Fruit fly (Drosophila melanogaster) whole organism, prepupa: ENCODE data around the gene Ptpmeg2.

Experiments
- Blimp-1 ChIP-seq: fragments of 200-800 bp; sonication (Bioruptor generic); optimal IDR thresholded peaks from 3 replicates; lab custom pipeline; 2017; ENCODE audit warnings: missing biosample characterization, missing genetic modification characterization, mild to moderate bottlenecking, moderate library complexity, missing genetic modification reagents
- CG10631 ChIP-seq: fragments of 200-800 bp; sonication (Bioruptor generic); optimal IDR thresholded peaks from 2 replicates; lab custom pipeline; 2016; ENCODE audit warnings: missing biosample characterization, missing genetic modification characterization
- CG10669 ChIP-seq: fragments of 200-800 bp; sonication (Bioruptor generic); optimal IDR thresholded peaks from 3 replicates; lab custom pipeline; 2018; ENCODE audit warnings: missing biosample characterization, mild to moderate bottlenecking, missing genetic modification characterization, moderate library complexity
- CG11294 ChIP-seq: fragments of 200-800 bp; sonication (Bioruptor generic); IDR thresholded peaks from 2 replicates; pipeline ENCODE4 v1.3.6; 2022; ENCODE audit warnings: missing biosample characterization, missing genetic modification characterization
- CG11762 ChIP-seq: fragments of 200-800 bp; sonication (Bioruptor generic); optimal IDR thresholded peaks from 3 replicates; lab custom pipeline; 2016; ENCODE audit warnings: missing biosample characterization, missing genetic modification characterization; ENCODE audit not compliant: insufficient read depth
- CG11902 ChIP-seq: fragments of 200-800 bp; sonication (Bioruptor generic); optimal IDR thresholded peaks from 3 replicates; lab custom pipeline; 2016; ENCODE audit warnings: missing biosample characterization, missing genetic modification characterization
- CG15336 ChIP-seq: fragments of 200-800 bp; sonication (Bioruptor generic); IDR thresholded peaks from 2 replicates; pipeline ENCODE4 v1.3.6; 2022; ENCODE audit warnings: missing biosample characterization, missing genetic modification characterization
- CG1621 ChIP-seq: fragments of 200-800 bp; sonication (Bioruptor generic); optimal IDR thresholded peaks from 3 replicates; lab custom pipeline; 2018; ENCODE audit warnings: missing biosample characterization, mild to moderate bottlenecking, missing genetic modification characterization
- CG16779 ChIP-seq: fragments of 200-800 bp; sonication (Bioruptor generic); optimal IDR thresholded peaks from 3 replicates; lab custom pipeline; 2017; ENCODE audit warnings: missing biosample characterization, mild to moderate bottlenecking, missing genetic modification characterization
- CG3032 ChIP-seq: fragments of 200-800 bp; optimal IDR thresholded peaks from 2 replicates; lab custom pipeline; 2019; ENCODE audit warnings: missing biosample characterization, mild to moderate bottlenecking, missing genetic modification characterization, moderate library complexity
- CG31627 ChIP-seq: fragments of 200-800 bp; sonication (Bioruptor generic); optimal IDR thresholded peaks from 3 replicates; lab custom pipeline; 2016; ENCODE audit warnings: missing biosample characterization, missing genetic modification characterization
- CG32006 ChIP-seq: fragments of 200-800 bp; sonication (Bioruptor generic); optimal IDR thresholded peaks from 3 replicates; lab custom pipeline; 2017; ENCODE audit warnings: missing biosample characterization, mild to moderate bottlenecking, missing genetic modification characterization
- CG3919 ChIP-seq: fragments of 200-800 bp; sonication (Bioruptor generic); optimal IDR thresholded peaks from 3 replicates; lab custom pipeline; 2016; ENCODE audit warnings: missing biosample characterization, missing genetic modification characterization
- CG4318 ChIP-seq: fragments of 200-800 bp; sonication (Bioruptor generic); optimal IDR thresholded peaks from 3 replicates; lab custom pipeline; 2017; ENCODE audit warnings: missing biosample characterization, mild to moderate bottlenecking, missing genetic modification characterization
- CG6163 ChIP-seq: fragments of 200-800 bp; sonication (Bioruptor generic); IDR thresholded peaks from 3 replicates; pipeline ENCODE4 v1.3.6; 2022; ENCODE audit warnings: missing biosample characterization, missing genetic modification characterization
- CG6276 ChIP-seq: fragments of 200-800 bp; sonication (Bioruptor generic); optimal IDR thresholded peaks from 2 replicates; lab custom pipeline; 2017; ENCODE audit warnings: missing biosample characterization, mild to moderate bottlenecking, missing genetic modification characterization
- CG6792 ChIP-seq: fragments of 200-800 bp; sonication (Bioruptor generic); optimal IDR thresholded peaks from 3 replicates; lab custom pipeline; 2016; ENCODE audit warnings: missing biosample characterization, missing genetic modification characterization
- CG6808 ChIP-seq: fragments of 200-800 bp; sonication (Bioruptor generic); optimal IDR thresholded peaks from 3 replicates; lab custom pipeline; 2017; ENCODE audit warnings: missing biosample characterization, missing genetic modification characterization, mild to moderate bottlenecking, moderate library complexity, missing genetic modification reagents
- CG7368 ChIP-seq: fragments of 200-800 bp; sonication (Bioruptor generic); optimal IDR thresholded peaks from 3 replicates; lab custom pipeline; 2016; ENCODE audit warnings: missing biosample characterization, missing genetic modification characterization
- CG8119 ChIP-seq: fragments of 200-800 bp; sonication (Bioruptor generic); IDR thresholded peaks from 3 replicates; pipeline ENCODE4 v1.3.6; 2022; ENCODE audit warnings: missing biosample characterization, missing genetic modification characterization
- CG8319 ChIP-seq: fragments of 200-800 bp; sonication (Bioruptor generic); optimal IDR thresholded peaks from 3 replicates; lab custom pipeline; 2016; ENCODE audit warnings: missing biosample characterization, missing genetic modification characterization
- CG8632 ChIP-seq: fragments of 200-800 bp; sonication (Bioruptor generic); optimal IDR thresholded peaks from 3 replicates; lab custom pipeline; 2016; ENCODE audit warnings: missing biosample characterization, missing genetic modification characterization
- CG9139 ChIP-seq: fragments of 200-800 bp; sonication (Bioruptor generic); optimal IDR thresholded peaks from 3 replicates; lab custom pipeline; 2017; ENCODE audit warnings: missing biosample characterization, mild to moderate bottlenecking, missing genetic modification characterization
- Eip75B ChIP-seq: fragments of 200-800 bp; sonication (Bioruptor generic); optimal IDR thresholded peaks from 3 replicates; lab custom pipeline; 2016; ENCODE audit warnings: missing biosample characterization, missing genetic modification characterization
- Eip78C ChIP-seq: fragments of 200-800 bp; sonication (Bioruptor generic); peaks from one replicate; lab custom pipeline; 2016; ENCODE audit warnings: missing biosample characterization, missing genetic modification characterization
- Eip93F ChIP-seq: fragments of 200-800 bp; sonication (Bioruptor generic); optimal IDR thresholded peaks from 2 replicates; lab custom pipeline; 2016; ENCODE audit warnings: missing biosample characterization, mild to moderate bottlenecking, missing genetic modification characterization
- Ets21C ChIP-seq: fragments of 200-800 bp; sonication (Bioruptor generic); optimal IDR thresholded peaks from 3 replicates; lab custom pipeline; 2016; ENCODE audit warnings: missing biosample characterization, missing genetic modification characterization
- Gug ChIP-seq: fragments of 200-800 bp; sonication (Bioruptor generic); IDR thresholded peaks from 2 replicates; pipeline ENCODE4 v1.3.6; 2022; ENCODE audit warnings: missing biosample characterization, missing genetic modification characterization
- Hr38 ChIP-seq: sonication (Bioruptor generic); optimal IDR thresholded peaks from 2 replicates; lab custom pipeline; 2016; ENCODE audit warnings: missing biosample characterization, missing genetic modification characterization
- Hr39 ChIP-seq: fragments of 200-800 bp; sonication (Bioruptor generic); optimal IDR thresholded peaks from 2 replicates; lab custom pipeline; 2016; ENCODE audit warnings: missing biosample characterization, missing genetic modification characterization
- OdsH ChIP-seq: fragments of 200-800 bp; sonication (Bioruptor generic); optimal IDR thresholded peaks from 3 replicates; lab custom pipeline; 2016; ENCODE audit warnings: missing biosample characterization, missing genetic modification characterization
- Smox ChIP-seq: fragments of 200-800 bp; sonication (Bioruptor generic); optimal IDR thresholded peaks from 3 replicates; lab custom pipeline; 2016; ENCODE audit warnings: missing biosample characterization, missing genetic modification characterization
- Sox14 ChIP-seq: fragments of 200-800 bp; sonication (Bioruptor generic); optimal IDR thresholded peaks from 3 replicates; lab custom pipeline; 2016; ENCODE audit warnings: missing biosample characterization, missing genetic modification characterization
- Sox15 ChIP-seq: fragments of 200-800 bp; sonication (Bioruptor generic); optimal IDR thresholded peaks from 3 replicates; lab custom pipeline; 2016; ENCODE audit warnings: missing biosample characterization, missing genetic modification characterization
- achi ChIP-seq: fragments of 200-800 bp; sonication (Bioruptor generic); optimal IDR thresholded peaks from 3 replicates; lab custom pipeline; 2016; ENCODE audit warnings: missing biosample characterization, missing genetic modification characterization
- acj6 ChIP-seq: fragments of 200-800 bp; sonication (Bioruptor generic); optimal IDR thresholded peaks from 3 replicates; lab custom pipeline; 2016; ENCODE audit warnings: missing biosample characterization, missing genetic modification characterization
- dac ChIP-seq: fragments of 200-800 bp; sonication (Bioruptor generic); optimal IDR thresholded peaks from 2 replicates; lab custom pipeline; 2017; ENCODE audit warnings: missing biosample characterization, mild to moderate bottlenecking, missing genetic modification characterization
- dsx ChIP-seq: fragments of 200-800 bp; optimal IDR thresholded peaks from 3 replicates; lab custom pipeline; 2019; ENCODE audit warnings: missing biosample characterization, mild to moderate bottlenecking, missing genetic modification characterization, moderate library complexity; ENCODE audit not compliant: poor library complexity, severe bottlenecking
- esn ChIP-seq: fragments of 200-800 bp; sonication (Bioruptor generic); optimal IDR thresholded peaks from 2 replicates; lab custom pipeline; 2016; ENCODE audit warnings: missing biosample characterization, mild to moderate bottlenecking, missing genetic modification characterization, moderate library complexity
- fd85E ChIP-seq: fragments of 200-800 bp; sonication (Bioruptor generic); optimal IDR thresholded peaks from 3 replicates; lab custom pipeline; 2016; ENCODE audit warnings: missing biosample characterization, missing genetic modification characterization
- lz ChIP-seq: fragments of 200-800 bp; sonication (Bioruptor generic); optimal IDR thresholded peaks from 3 replicates; lab custom pipeline; 2016; ENCODE audit warnings: missing biosample characterization, missing genetic modification characterization
- net ChIP-seq: fragments of 200-800 bp; sonication (Bioruptor generic); optimal IDR thresholded peaks from 3 replicates; lab custom pipeline; 2016; ENCODE audit warnings: missing biosample characterization, missing genetic modification characterization
- pdm3 ChIP-seq: fragments of 200-800 bp; sonication (Bioruptor generic); optimal IDR thresholded peaks from 3 replicates; lab custom pipeline; 2016; ENCODE audit warnings: missing biosample characterization, missing genetic modification characterization
- salr ChIP-seq, 2 experiments: fragments of 200-800 bp; sonication (Bioruptor generic); optimal IDR thresholded peaks; 3 replicates each; lab custom pipeline; 2016 to 2018; ENCODE audit warnings: missing biosample characterization in 2 of 2, missing genetic modification characterization in 2 of 2, mild to moderate bottlenecking in 1 of 2
- ss ChIP-seq, 2 experiments: fragments of 200-800 bp; sonication (Bioruptor generic); optimal IDR thresholded peaks; 2 replicates in 1 of 2; 3 replicates in 1 of 2; lab custom pipeline; 2017 to 2018; ENCODE audit warnings: mild to moderate bottlenecking in 2 of 2, missing biosample characterization in 2 of 2, missing genetic modification characterization in 2 of 2, moderate library complexity in 1 of 2
- svp ChIP-seq: fragments of 200-800 bp; sonication (Bioruptor generic); peaks from one replicate; lab custom pipeline; 2016; ENCODE audit warnings: missing biosample characterization, missing genetic modification characterization
- vri ChIP-seq: fragments of 200-800 bp; sonication (Bioruptor generic); optimal IDR thresholded peaks from 3 replicates; lab custom pipeline; 2016; ENCODE audit warnings: missing biosample characterization, mild to moderate bottlenecking, missing genetic modification characterization

Ptpmeg2 gene

DNA sequence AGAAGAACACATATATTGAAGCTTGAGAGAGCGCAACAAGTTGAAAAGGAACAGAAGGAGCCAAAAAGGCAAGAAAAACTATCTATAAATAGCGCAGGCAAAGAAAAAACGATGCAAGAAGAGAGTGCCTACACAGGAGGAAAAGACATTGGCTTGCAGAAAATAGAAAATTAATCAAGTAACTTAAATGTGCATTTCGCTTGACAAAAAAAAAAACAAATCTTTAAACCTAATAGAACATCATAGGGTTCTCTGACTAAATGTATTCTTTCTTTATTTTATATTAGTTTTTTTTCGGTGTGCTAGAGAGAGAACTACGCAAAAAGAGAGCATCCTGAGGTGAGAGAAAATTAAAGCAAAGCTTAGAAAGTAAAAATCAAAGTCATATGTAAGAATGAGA, 8.9 kb downstream of the Ptpmeg2 start (continued):
- TF ChIP-seq svp (GFP tag; lab: Kevin White, UChicago) (peak; percentile 50), OdsH (GFP tag; lab: Kevin White, UChicago) (peak; percentile 89), CG31627 (peak; percentile 10), lz (GFP tag; lab: Kevin White, UChicago) (peak; percentile 30), Blimp-1 (GFP tag; lab: Kevin White, UChicago) (no peak), CG4318 (GFP tag; lab: Kevin White, UChicago) (peak; percentile 88), dsx (peak; percentile 49), Eip78C (GFP tag; lab: Kevin White, UChicago) (peak; percentile 98), ss (GFP tag; optimal IDR thresholded peaks at IDR 0.05; lab: Kevin White, UChicago) (peak in 1 of 2 experiments; percentile 88), Smox (GFP tag; lab: Kevin White, UChicago) (no peak), CG15336 (GFP tag; lab: Robert Waterston, UW) (peak; percentile 94), salr (GFP tag; optimal IDR thresholded peaks at IDR 0.05; lab: Kevin White, UChicago) (peak; percentile 81 to 94), achi (GFP tag; lab: Kevin White, UChicago) (peak; percentile 92), CG11902 (GFP tag; lab: Kevin White, UChicago) (no peak), CG8632 (GFP tag; lab: Kevin White, UChicago) (peak; percentile 75), acj6 (peak; percentile 88), CG6276 (GFP tag; lab: Kevin White, UChicago) (peak; percentile 90), Eip93F (GFP tag; lab: Kevin White, UChicago) (no peak), esn (GFP tag; lab: Kevin White, UChicago) (no peak), CG6792 (GFP tag; lab: Kevin White, UChicago) (peak; percentile 79), CG8319 (peak; percentile 53), pdm3 (peak; percentile 91), CG16779 (peak; percentile 83), Ets21C (GFP tag; lab: Kevin White, UChicago) (no peak), Hr38 (GFP tag; lab: Kevin White, UChicago) (no peak), CG9139 (GFP tag; lab: Kevin White, UChicago) (peak; percentile 83), CG7368 (peak; percentile 68), vri (GFP tag; lab: Kevin White, UChicago) (no peak), Sox14 (GFP tag; lab: Kevin White, UChicago) (peak; percentile 92), CG6163 (GFP tag; lab: Robert Waterston, UW) (peak; percentile 96), dac (GFP tag; lab: Kevin White, UChicago) (peak; percentile 83)

DNA sequence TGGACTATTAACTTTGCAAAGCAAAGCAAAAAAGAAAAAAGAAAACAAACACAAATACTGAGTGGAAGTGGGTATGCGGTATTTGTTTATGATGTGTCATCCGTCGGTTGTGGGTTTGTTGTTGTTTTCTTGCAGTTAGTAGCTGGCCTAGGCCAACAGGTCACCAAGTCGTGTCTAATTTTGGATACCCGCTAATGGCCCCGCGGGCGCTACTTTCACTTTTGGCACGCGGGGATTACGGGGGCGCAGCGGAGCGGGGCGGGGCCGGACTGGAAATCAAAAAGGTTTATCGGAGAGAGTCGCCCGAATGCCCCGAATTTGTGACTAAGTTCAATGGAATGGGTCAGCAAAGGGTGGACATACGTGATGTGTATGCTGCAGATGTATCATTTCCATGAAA, 11.9 kb downstream of the Ptpmeg2 start:
- TF ChIP-seq Hr39 (GFP tag; lab: Kevin White, UChicago) (no peak), dsx (no peak), CG10669 (GFP tag; lab: Kevin White, UChicago) (no peak), Blimp-1 (GFP tag; lab: Kevin White, UChicago) (peak; percentile 10), CG10631 (no peak), Hr38 (GFP tag; lab: Kevin White, UChicago) (no peak), esn (GFP tag; lab: Kevin White, UChicago) (no peak), fd85E (GFP tag; lab: Kevin White, UChicago) (no peak), pdm3 (no peak)

DNA sequence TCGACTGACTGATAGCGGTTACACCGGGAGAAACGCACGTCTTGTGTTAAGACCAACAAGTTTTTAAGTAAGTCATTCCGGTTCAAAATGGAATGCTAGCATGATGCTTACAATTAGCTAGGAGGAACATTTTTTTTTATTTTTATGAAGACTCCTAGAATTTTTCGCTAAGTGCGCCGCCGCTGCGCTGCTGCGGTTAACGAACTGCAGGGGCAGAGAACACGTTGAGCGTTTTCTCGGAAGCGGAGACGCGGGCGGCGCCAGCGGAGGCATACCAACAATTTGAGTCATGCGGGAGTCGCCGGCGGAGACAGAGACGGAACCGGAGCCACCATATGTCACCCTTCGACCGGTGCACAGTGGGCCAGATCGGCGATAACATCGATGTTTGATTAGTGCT, 12.9 kb downstream of the Ptpmeg2 start:
- TF ChIP-seq CG7368 = peak; percentile 99
- peak; percentile 99 for TF ChIP-seq Eip78C (GFP tag; lab: Kevin White, UChicago)
- TF ChIP-seq CG3919 (GFP tag; lab: Kevin White, UChicago) = peak; percentile 99
- peak; percentile 94 for TF ChIP-seq CG3032
- peak; percentile 97 for TF ChIP-seq CG32006 (GFP tag; lab: Kevin White, UChicago)
- peak; percentile 98 for TF ChIP-seq CG11902 (GFP tag; lab: Kevin White, UChicago)
- peak; percentile 98 for TF ChIP-seq Sox15
- peak; percentile 97 for TF ChIP-seq CG8119 (GFP tag; lab: Robert Waterston, UW)
- TF ChIP-seq CG11294 (GFP tag; lab: Robert Waterston, UW) = peak; percentile 96
- peak; percentile 96 for TF ChIP-seq CG9139 (GFP tag; lab: Kevin White, UChicago)
- peak; percentile 98 for TF ChIP-seq CG8319
- peak; percentile 99 for TF ChIP-seq pdm3
- TF ChIP-seq CG11762 = peak; percentile 97
- peak; percentile 92 for TF ChIP-seq CG4318 (GFP tag; lab: Kevin White, UChicago)
- peak; percentile 99 for TF ChIP-seq CG6163 (GFP tag; lab: Robert Waterston, UW)
- peak; percentile 99 for TF ChIP-seq vri (GFP tag; lab: Kevin White, UChicago)
- peak; percentile 95 for TF ChIP-seq CG6808 (GFP tag; lab: Kevin White, UChicago)
- TF ChIP-seq Gug = peak; percentile 98
- TF ChIP-seq esn (GFP tag; lab: Kevin White, UChicago) = peak; percentile 99
- peak; percentile 96 for TF ChIP-seq CG1621 (tag; lab: Kevin White, UChicago)
- peak; percentile 99 for TF ChIP-seq Eip75B (GFP tag; lab: Kevin White, UChicago)
- peak; percentile 99 for TF ChIP-seq CG31627
- TF ChIP-seq net (GFP tag; lab: Kevin White, UChicago) = peak; percentile 99
- peak; percentile 98 for TF ChIP-seq CG8632 (GFP tag; lab: Kevin White, UChicago)
- peak; percentile 99 for TF ChIP-seq CG6792 (GFP tag; lab: Kevin White, UChicago)
